Worm (Caenorhabditis elegans): ENCODE data around the gene F26D2.14.
A peak's percentile ranks its signal among the peaks of the same experiment; 100 is the strongest.

Gene F26D2.14

DNA sequence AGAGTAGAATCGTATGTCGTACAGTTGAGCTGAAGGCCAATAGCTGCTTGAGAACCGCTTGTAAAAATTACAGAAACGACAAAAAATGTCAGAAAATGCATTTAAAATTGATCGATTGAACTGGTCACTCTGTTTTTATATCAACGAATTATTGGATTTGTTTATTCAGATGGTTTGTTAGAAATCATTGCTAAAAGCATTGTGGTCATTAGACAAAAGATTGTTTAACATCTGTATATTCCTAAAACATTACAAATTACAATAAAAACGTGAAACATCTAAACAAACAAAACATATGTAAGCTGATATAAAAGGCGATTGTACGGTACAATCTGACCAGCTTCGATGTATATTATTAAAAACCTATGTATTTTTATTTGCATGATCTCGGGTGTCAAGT lies at the start of gene F26D2.14, which contains the start of gene F26D2.13:
Gene F26D2.14 (plus strand): TSS at position 346 of the 400 bp plus-strand sequence.
Gene F26D2.13 (minus strand): TSS at position 101 of the 400 bp plus-strand sequence.
- TF ChIP-seq eor-1 (tag; optimal IDR thresholded peaks at IDR 0.05) (no peak), ceh-16 (tag; optimal IDR thresholded peaks at IDR 0.05) (no peak), nhr-67 (tag; optimal IDR thresholded peaks at IDR 0.05) (no peak), nhr-77 (tag; optimal IDR thresholded peaks at IDR 0.05) (no peak), nfya-1 (tag; optimal IDR thresholded peaks at IDR 0.05; ENCODE audit: insufficient read depth) (no peak), elt-3 (tag; optimal IDR thresholded peaks at IDR 0.05) (no peak), elt-1 (tag; optimal IDR thresholded peaks at IDR 0.05) (no peak)

DNA sequence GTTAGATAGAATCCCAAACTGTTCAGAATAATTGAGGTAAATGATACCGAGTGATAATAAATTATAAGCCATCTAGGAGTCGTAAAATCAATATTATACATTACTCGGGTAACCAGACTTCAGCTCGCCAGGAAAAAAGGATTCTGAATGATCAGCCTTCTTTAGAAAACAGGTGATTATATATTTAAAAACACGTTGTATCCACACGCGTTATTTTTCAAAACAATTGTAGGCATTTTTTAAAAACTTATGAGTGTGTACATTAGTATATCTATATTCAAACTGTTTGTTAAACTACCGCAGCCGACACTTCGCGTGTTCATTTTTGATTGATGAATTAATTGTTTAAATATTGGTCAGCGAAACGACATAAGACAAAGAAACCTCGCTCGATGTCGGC lies 47.4 kb upstream of the F26D2.14 start, which contains the start of gene sri-65:
Gene sri-65 (minus strand): TSS at position 101 of the 400 bp plus-strand sequence.
- TF ChIP-seq nhr-25 (tag; optimal IDR thresholded peaks at IDR 0.05) (no peak), nhr-67 (tag; optimal IDR thresholded peaks at IDR 0.05) (no peak), snpc-4 (tag; optimal IDR thresholded peaks at IDR 0.05) (no peak), ztf-11 (tag; optimal IDR thresholded peaks at IDR 0.05) (no peak), zag-1 (tag; optimal IDR thresholded peaks at IDR 0.05) (no peak), nfya-1 (tag; optimal IDR thresholded peaks at IDR 0.05; ENCODE audit: insufficient read depth) (no peak), sea-2 (GFP tag; optimal IDR thresholded peaks at IDR 0.05) (no peak), nhr-23 (tag; optimal IDR thresholded peaks at IDR 0.05) (no peak), eor-1 (tag; optimal IDR thresholded peaks at IDR 0.05) (no peak), fkh-2 (tag; optimal IDR thresholded peaks at IDR 0.05) (no peak), jun-1 (tag; optimal IDR thresholded peaks at IDR 0.05) (no peak), ceh-28 (tag; optimal IDR thresholded peaks at IDR 0.05) (no peak), nhr-77 (tag; optimal IDR thresholded peaks at IDR 0.05) (no peak)

DNA sequence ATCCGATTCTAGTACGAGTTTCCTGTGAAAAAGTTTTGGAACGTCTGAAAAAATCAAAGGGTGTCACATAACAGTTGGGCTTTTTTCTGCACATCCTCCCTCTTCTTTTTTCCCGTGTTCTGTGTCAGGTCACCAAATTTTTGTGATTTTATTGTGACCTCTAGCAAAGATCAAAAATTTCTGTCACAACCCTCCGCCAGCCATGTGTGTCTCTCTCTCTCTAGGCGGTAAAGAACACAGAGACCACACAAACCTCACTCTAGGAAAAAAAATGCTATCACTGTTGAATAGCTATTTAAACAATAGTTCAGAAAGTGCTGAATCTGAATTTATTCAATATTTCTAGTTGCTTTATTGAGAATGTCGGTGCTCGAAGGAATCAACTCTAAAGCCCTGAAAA lies 45.0 kb upstream of the F26D2.14 start, which contains the start of gene gst-44:
Gene gst-44 (plus strand): TSS at position 237 of the 400 bp plus-strand sequence.
- TF ChIP-seq nhr-23 (tag; optimal IDR thresholded peaks at IDR 0.05) (no peak), sea-2 (GFP tag; optimal IDR thresholded peaks at IDR 0.05) (no peak), elt-2 (tag; optimal IDR thresholded peaks at IDR 0.05) (peak; percentile 39), hmg-11 (tag; optimal IDR thresholded peaks at IDR 0.05) (no peak), nhr-12 (tag; optimal IDR thresholded peaks at IDR 0.05) (no peak), pqm-1 (tag; optimal IDR thresholded peaks at IDR 0.05) (peak; percentile 30)

DNA sequence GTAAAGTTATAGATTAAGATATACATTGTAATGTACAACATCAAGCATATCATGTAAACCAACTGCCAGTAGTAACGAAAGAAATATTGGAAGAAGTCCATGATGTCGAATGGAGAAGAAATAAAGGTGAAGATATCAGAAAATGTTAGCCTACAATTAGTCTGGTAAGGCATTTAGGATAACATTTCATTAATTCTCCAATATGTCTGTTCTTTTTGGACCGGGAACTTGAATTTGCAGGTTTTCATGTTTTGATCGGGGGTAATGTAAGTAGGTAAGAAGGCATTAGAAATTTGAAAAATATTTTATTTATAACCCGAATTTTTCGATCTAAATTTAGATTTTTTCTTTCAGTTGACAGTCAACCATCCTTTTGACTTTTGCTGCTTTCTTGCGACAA lies 41.9 kb upstream of the F26D2.14 start, which contains the start of gene srd-63:
Gene srd-63 (minus strand): TSS at position 101 of the 400 bp plus-strand sequence.
- TF ChIP-seq nhr-77 (tag; optimal IDR thresholded peaks at IDR 0.05) (no peak), mdl-1 (tag; optimal IDR thresholded peaks at IDR 0.05) (no peak), mml-1 (tag; optimal IDR thresholded peaks at IDR 0.05) (no peak), nhr-237 (tag; optimal IDR thresholded peaks at IDR 0.05) (no peak), nhr-25 (tag; optimal IDR thresholded peaks at IDR 0.05) (no peak), ceh-82 (tag; optimal IDR thresholded peaks at IDR 0.05) (no peak), lsy-12 (tag; optimal IDR thresholded peaks at IDR 0.05) (no peak), snpc-4 (tag; optimal IDR thresholded peaks at IDR 0.05) (no peak), unc-39 (tag; optimal IDR thresholded peaks at IDR 0.05) (no peak), ztf-4 (tag; optimal IDR thresholded peaks at IDR 0.05) (no peak), fkh-2 (tag; optimal IDR thresholded peaks at IDR 0.05) (no peak), jun-1 (tag; optimal IDR thresholded peaks at IDR 0.05) (no peak), ama-1 (optimal IDR thresholded peaks at IDR 0.05) (no peak), nhr-11 (tag; optimal IDR thresholded peaks at IDR 0.05) (no peak), elt-1 (tag; optimal IDR thresholded peaks at IDR 0.05) (no peak), lin-39 (tag; optimal IDR thresholded peaks at IDR 0.05) (no peak), skn-1 (tag; optimal IDR thresholded peaks at IDR 0.05) (no peak)

DNA sequence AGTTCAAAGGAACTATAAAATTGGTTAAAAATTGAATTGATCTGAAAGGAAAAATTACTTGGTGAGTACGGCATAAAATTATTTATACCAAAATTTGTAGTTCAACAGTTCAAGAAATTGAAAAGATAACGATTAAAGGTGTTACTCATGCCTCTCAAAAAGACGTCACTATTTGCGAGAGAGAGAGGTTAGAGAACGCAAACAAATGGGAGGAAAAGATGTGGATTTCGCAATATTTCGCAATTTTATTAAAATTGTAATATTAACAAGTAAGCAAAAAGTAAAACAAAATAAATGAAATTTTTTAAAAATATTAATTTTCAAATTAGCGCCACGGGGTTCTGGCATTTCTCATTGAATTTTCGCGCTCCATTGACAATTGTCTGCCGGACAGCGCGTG lies 40.5 kb upstream of the F26D2.14 start, which contains the start of gene F13A7.11:
Gene F13A7.11 (minus strand): TSS at position 174 of the 400 bp plus-strand sequence.
- TF ChIP-seq nhr-77 (tag; optimal IDR thresholded peaks at IDR 0.05) (no peak), elt-1 (tag; optimal IDR thresholded peaks at IDR 0.05) (no peak), aly-2 (tag; optimal IDR thresholded peaks at IDR 0.05) (no peak), nhr-28 (tag; optimal IDR thresholded peaks at IDR 0.05) (no peak), zag-1 (tag; optimal IDR thresholded peaks at IDR 0.05) (no peak), pha-4 (tag; optimal IDR thresholded peaks at IDR 0.05) (peak; percentile 46), jun-1 (tag; optimal IDR thresholded peaks at IDR 0.05) (peak; percentile 36), nhr-23 (tag; optimal IDR thresholded peaks at IDR 0.05) (peak; percentile 23), hmg-11 (tag; optimal IDR thresholded peaks at IDR 0.05) (peak; percentile 1), ZK546.5 (tag; optimal IDR thresholded peaks at IDR 0.05) (no peak), R02D3.7 (tag; optimal IDR thresholded peaks at IDR 0.05) (no peak), nhr-12 (tag; optimal IDR thresholded peaks at IDR 0.05) (no peak), nhr-237 (tag; optimal IDR thresholded peaks at IDR 0.05) (no peak), ceh-28 (tag; optimal IDR thresholded peaks at IDR 0.05) (peak; percentile 8), fkh-10 (GFP tag; optimal IDR thresholded peaks at IDR 0.05) (no peak), daf-12 (tag; optimal IDR thresholded peaks at IDR 0.05) (no peak), egl-27 (tag; optimal IDR thresholded peaks at IDR 0.05) (no peak), nhr-25 (tag; optimal IDR thresholded peaks at IDR 0.05) (no peak), elt-2 (tag; optimal IDR thresholded peaks at IDR 0.05) (peak; percentile 74), pqm-1 (tag; optimal IDR thresholded peaks at IDR 0.05) (peak; percentile 86), unc-62 (GFP tag; optimal IDR thresholded peaks at IDR 0.05) (no peak)
